Fruit fly (Drosophila melanogaster) whole organism, prepupa: ENCODE measurements around the gene Cpr65Ay.

Experiments
- CG11762 ChIP-seq: fragments of 200-800 bp; sonication (Bioruptor generic); optimal IDR thresholded peaks from 3 replicates; lab custom pipeline; 2016; ENCODE audit warnings: missing biosample characterization, missing genetic modification characterization; ENCODE audit not compliant: insufficient read depth
- Gug ChIP-seq: fragments of 200-800 bp; sonication (Bioruptor generic); IDR thresholded peaks from 2 replicates; pipeline ENCODE4 v1.3.6; 2022; ENCODE audit warnings: missing biosample characterization, missing genetic modification characterization
- achi ChIP-seq: fragments of 200-800 bp; sonication (Bioruptor generic); optimal IDR thresholded peaks from 3 replicates; lab custom pipeline; 2016; ENCODE audit warnings: missing biosample characterization, missing genetic modification characterization
- fd85E ChIP-seq: fragments of 200-800 bp; sonication (Bioruptor generic); optimal IDR thresholded peaks from 3 replicates; lab custom pipeline; 2016; ENCODE audit warnings: missing biosample characterization, missing genetic modification characterization

dm6 chr3L:6184884-6185438 is 26.5 kb upstream of the Cpr65Ay start, which contains the start of the genes D19B and CG43293:
- peak; percentile 69 for TF ChIP-seq CG11762 (GFP tag; lab: Kevin White, UChicago)
- peak; percentile 51 for TF ChIP-seq fd85E (GFP tag; lab: Kevin White, UChicago)
- TF ChIP-seq Gug: peak; percentile 72
- TF ChIP-seq achi (GFP tag; lab: Kevin White, UChicago): peak; percentile 90
